Worm (Caenorhabditis elegans) whole organism, late embryonic: Measurements from ENCODE around the gene arrd-28.

Experiments
- ama-1 ChIP-seq: fragments of 150-350 bp; optimal IDR thresholded peaks from 2 replicates; lab custom pipeline; 2014
- ceh-19 ChIP-seq: fragments of 200-800 bp; sonication (Bioruptor generic); optimal IDR thresholded peaks from 2 replicates; lab custom pipeline; 2018; ENCODE audit warnings: mild to moderate bottlenecking, missing genetic modification characterization, missing compliant biosample characterization
- elt-2 ChIP-seq: sonication (generic microtip); optimal IDR thresholded peaks from 2 replicates; lab custom pipeline; 2016; ENCODE audit warnings: missing genetic modification reagents, missing genetic modification characterization, missing compliant biosample characterization
- nhr-11 ChIP-seq: fragments of 150-350 bp; optimal IDR thresholded peaks from 2 replicates; lab custom pipeline; 2014; ENCODE audit warnings: missing biosample characterization, missing genetic modification characterization
- pha-2 ChIP-seq: sonication (generic microtip); optimal IDR thresholded peaks from 2 replicates; lab custom pipeline; 2017; ENCODE audit warnings: mild to moderate bottlenecking, missing genetic modification characterization, missing compliant biosample characterization
- ttx-3 ChIP-seq: sonication (generic microtip); optimal IDR thresholded peaks from 2 replicates; lab custom pipeline; 2016; ENCODE audit warnings: missing genetic modification reagents, missing genetic modification characterization, missing compliant biosample characterization
- unc-3 ChIP-seq, 2 experiments: fragments of 200-800 bp in 1 of 2; sonication (Bioruptor generic) in 1 of 2; sonication (generic microtip) in 1 of 2; conservative IDR thresholded peaks in 1 of 2; optimal IDR thresholded peaks in 1 of 2; 2 replicates each; pipeline versions ENCODE4 v1.3.6 to Lab custom; 2016 to 2022; ENCODE audit warnings: missing compliant biosample characterization in 2 of 2, missing genetic modification characterization in 2 of 2, missing genetic modification reagents in 1 of 2

ce11 chrX:10168534-10168933 is 15.3 kb upstream of the arrd-28 start:
- TF ChIP-seq pha-2 (tag; lab: Kevin White, UChicago) (no peak), ama-1 (lab: Kevin White, UChicago) (no peak), unc-3 (GFP tag; conservative IDR thresholded peaks at IDR 0.05; lab: Robert Waterston, UW) (no peak), unc-3 (tag; optimal IDR thresholded peaks at IDR 0.05; lab: Kevin White, UChicago) (no peak), ceh-19 (GFP tag; lab: Kevin White, UChicago) (no peak), elt-2 (tag; lab: Kevin White, UChicago) (no peak), nhr-11 (no peak), ttx-3 (tag; lab: Kevin White, UChicago) (no peak)
